Worm (Caenorhabditis elegans) whole organism, L1 larva: ENCODE data around the gene E02C12.8.

Experiments used
- C04F5.9 ChIP-seq: sonication (generic microtip); optimal IDR thresholded peaks from 2 replicates; lab custom pipeline; 2016; ENCODE audit warnings: missing genetic modification characterization, missing compliant biosample characterization
- C16A3.4 ChIP-seq: fragments of 150-350 bp; optimal IDR thresholded peaks from 2 replicates; lab custom pipeline; 2014; ENCODE audit warnings: missing biosample characterization, missing genetic modification characterization
- C34B4.2 ChIP-seq: sonication (generic microtip); optimal IDR thresholded peaks from 2 replicates; lab custom pipeline; 2017; ENCODE audit warnings: mild to moderate bottlenecking, missing genetic modification characterization, missing compliant biosample characterization
- aha-1 ChIP-seq: fragments of 150-350 bp; optimal IDR thresholded peaks from 2 replicates; lab custom pipeline; 2014; ENCODE audit warnings: missing biosample characterization, missing genetic modification characterization
- aly-2 ChIP-seq: fragments of 150-350 bp; optimal IDR thresholded peaks from 2 replicates; lab custom pipeline; 2014; ENCODE audit warnings: missing biosample characterization, missing genetic modification characterization
- ama-1 ChIP-seq: fragments of 150-350 bp; optimal IDR thresholded peaks from 2 replicates; lab custom pipeline; 2014
- blmp-1 ChIP-seq: fragments of 150-350 bp; optimal IDR thresholded peaks from 2 replicates; lab custom pipeline; 2014; ENCODE audit warnings: missing biosample characterization, missing genetic modification characterization
- ceh-63 ChIP-seq: fragments of 200-800 bp; sonication (Bioruptor generic); optimal IDR thresholded peaks from 2 replicates; lab custom pipeline; 2018; ENCODE audit warnings: mild to moderate bottlenecking, missing genetic modification characterization, missing compliant biosample characterization
- ceh-88 ChIP-seq: fragments of 200-800 bp; sonication (Bioruptor generic); IDR thresholded peaks from 2 replicates; pipeline ENCODE4 v1.3.6; 2022; ENCODE audit warnings: missing genetic modification characterization, missing compliant biosample characterization
- ceh-90 ChIP-seq: sonication (generic microtip); optimal IDR thresholded peaks from 2 replicates; lab custom pipeline; 2016; ENCODE audit warnings: missing genetic modification characterization, missing compliant biosample characterization
- dpl-1 ChIP-seq, 3 experiments: fragments of 150-350 bp in 2 of 3; sonication (generic microtip) in 1 of 3; optimal IDR thresholded peaks; 2 replicates each; lab custom pipeline; 2014 to 2017; ENCODE audit warnings: missing biosample characterization in 3 of 3, missing genetic modification characterization in 3 of 3, missing genetic modification reagents in 3 of 3
- efl-1 ChIP-seq, 4 experiments: fragments of 150-350 bp; optimal IDR thresholded peaks in 3 of 4; peaks in 1 of 4; 1 replicate in 1 of 4; 2 replicates in 3 of 4; lab custom pipeline; 2014; ENCODE audit warnings: missing biosample characterization in 2 of 4, missing genetic modification characterization in 2 of 4, missing genetic modification reagents in 2 of 4
- elt-2 ChIP-seq: sonication (generic microtip); optimal IDR thresholded peaks from 2 replicates; lab custom pipeline; 2016; ENCODE audit warnings: missing genetic modification characterization, mild to moderate bottlenecking, inconsistent platforms, missing compliant biosample characterization, missing genetic modification reagents
- elt-3 ChIP-seq, 6 experiments: fragments of 150-350 bp in 1 of 6; sonication (generic microtip); optimal IDR thresholded peaks; 2 replicates each; lab custom pipeline; 2017 to 2018; ENCODE audit warnings: missing biosample characterization in 6 of 6, missing genetic modification characterization in 6 of 6, inconsistent platforms in 1 of 6
- fkh-10 ChIP-seq: sonication (generic microtip); optimal IDR thresholded peaks from 2 replicates; lab custom pipeline; 2017; ENCODE audit warnings: missing biosample characterization, missing genetic modification reagents, missing genetic modification characterization
- fkh-8 ChIP-seq: sonication (generic microtip); optimal IDR thresholded peaks from 2 replicates; lab custom pipeline; 2016; ENCODE audit warnings: mild to moderate bottlenecking, missing genetic modification characterization, missing compliant biosample characterization
- fos-1 ChIP-seq: fragments of 150-350 bp; optimal IDR thresholded peaks from 2 replicates; lab custom pipeline; 2014; ENCODE audit warnings: missing biosample characterization, missing genetic modification characterization
- grh-1 ChIP-seq: fragments of 200-800 bp; sonication (Bioruptor generic); IDR thresholded peaks from 2 replicates; pipeline ENCODE4 v1.3.6; 2022; ENCODE audit warnings: missing genetic modification reagents, missing genetic modification characterization, missing compliant biosample characterization
- hlh-4 ChIP-seq: sonication (generic microtip); optimal IDR thresholded peaks from 2 replicates; lab custom pipeline; 2016; ENCODE audit warnings: mild to moderate bottlenecking, missing genetic modification characterization, missing compliant biosample characterization
- hpl-2 ChIP-seq: fragments of 150-350 bp; optimal IDR thresholded peaks from 2 replicates; lab custom pipeline; 2014; ENCODE audit warnings: missing biosample characterization, missing genetic modification reagents, missing genetic modification characterization
- jun-1 ChIP-seq: fragments of 150-350 bp; optimal IDR thresholded peaks from 2 replicates; lab custom pipeline; 2014; ENCODE audit warnings: missing biosample characterization, missing genetic modification reagents, missing genetic modification characterization
- lin-14 ChIP-seq: fragments of 200-800 bp; sonication (Bioruptor generic); optimal IDR thresholded peaks from 2 replicates; lab custom pipeline; 2018; ENCODE audit warnings: mild to moderate bottlenecking, missing genetic modification characterization, moderate library complexity, missing compliant biosample characterization
- mef-2 ChIP-seq: fragments of 150-350 bp; optimal IDR thresholded peaks from 2 replicates; lab custom pipeline; 2014; ENCODE audit warnings: missing biosample characterization, missing genetic modification characterization
- mep-1 ChIP-seq: fragments of 150-350 bp; optimal IDR thresholded peaks from 2 replicates; lab custom pipeline; 2014; ENCODE audit warnings: missing biosample characterization, missing genetic modification characterization
- nhr-11 ChIP-seq: fragments of 150-350 bp; optimal IDR thresholded peaks from 2 replicates; lab custom pipeline; 2014; ENCODE audit warnings: missing biosample characterization, missing genetic modification characterization
- nhr-19 ChIP-seq: fragments of 200-800 bp; sonication (Bioruptor generic); conservative IDR thresholded peaks from 2 replicates; pipeline ENCODE4 v1.3.6; 2022; ENCODE audit warnings: missing genetic modification characterization, missing compliant biosample characterization
- nhr-20 ChIP-seq: sonication (generic microtip); optimal IDR thresholded peaks from 2 replicates; lab custom pipeline; 2016; ENCODE audit warnings: mild to moderate bottlenecking, missing genetic modification characterization, missing compliant biosample characterization
- nhr-28 ChIP-seq: fragments of 150-350 bp; optimal IDR thresholded peaks from 2 replicates; lab custom pipeline; 2014; ENCODE audit warnings: missing biosample characterization, missing genetic modification characterization
- nhr-71 ChIP-seq: sonication (generic microtip); optimal IDR thresholded peaks from 2 replicates; lab custom pipeline; 2016; ENCODE audit warnings: mild to moderate bottlenecking, missing genetic modification characterization, moderate library complexity, missing compliant biosample characterization
- nhr-84 ChIP-seq: sonication (generic microtip); optimal IDR thresholded peaks from 2 replicates; lab custom pipeline; 2017; ENCODE audit warnings: missing biosample characterization, missing genetic modification characterization
- nhr-90 ChIP-seq: sonication (generic microtip); optimal IDR thresholded peaks from 2 replicates; lab custom pipeline; 2016; ENCODE audit warnings: mild to moderate bottlenecking, missing genetic modification characterization, missing compliant biosample characterization; ENCODE audit not compliant: poor library complexity
- rnt-1 ChIP-seq: sonication (generic microtip); optimal IDR thresholded peaks from 2 replicates; lab custom pipeline; 2016; ENCODE audit warnings: mild to moderate bottlenecking, missing genetic modification characterization, moderate library complexity, missing compliant biosample characterization
- snpc-4 ChIP-seq: fragments of 150-350 bp; optimal IDR thresholded peaks from 2 replicates; lab custom pipeline; 2014; ENCODE audit warnings: missing biosample characterization, missing genetic modification characterization
- snu-23 ChIP-seq: sonication (generic microtip); optimal IDR thresholded peaks from 2 replicates; lab custom pipeline; 2016; ENCODE audit warnings: missing genetic modification characterization, missing compliant biosample characterization
- sox-4 ChIP-seq: sonication (generic microtip); optimal IDR thresholded peaks from 2 replicates; lab custom pipeline; 2016; ENCODE audit warnings: missing genetic modification characterization, missing compliant biosample characterization
- sptf-1 ChIP-seq: fragments of 150-350 bp; optimal IDR thresholded peaks from 2 replicates; lab custom pipeline; 2014; ENCODE audit warnings: missing biosample characterization, missing genetic modification characterization
- sup-37 ChIP-seq: fragments of 200-800 bp; sonication (Bioruptor generic); optimal IDR thresholded peaks from 2 replicates; lab custom pipeline; 2018; ENCODE audit warnings: mild to moderate bottlenecking, missing genetic modification characterization, missing compliant biosample characterization
- unc-30 ChIP-seq: sonication (generic microtip); optimal IDR thresholded peaks from 2 replicates; lab custom pipeline; 2017; ENCODE audit warnings: missing biosample characterization, missing genetic modification characterization
- unc-86 ChIP-seq: sonication (generic microtip); optimal IDR thresholded peaks from 2 replicates; lab custom pipeline; 2016; ENCODE audit warnings: missing genetic modification characterization, missing compliant biosample characterization
- unc-98 ChIP-seq: fragments of 200-800 bp; sonication (Bioruptor generic); IDR thresholded peaks from 2 replicates; pipeline ENCODE4 v1.3.6; 2022; ENCODE audit warnings: missing genetic modification characterization, missing compliant biosample characterization
- xbp-1 ChIP-seq: sonication (generic microtip); optimal IDR thresholded peaks from 2 replicates; lab custom pipeline; 2016; ENCODE audit warnings: missing genetic modification characterization, missing compliant biosample characterization
- zip-4 ChIP-seq: fragments of 200-800 bp; sonication (Bioruptor generic); optimal IDR thresholded peaks from 2 replicates; lab custom pipeline; 2018; ENCODE audit warnings: mild to moderate bottlenecking, missing genetic modification characterization, moderate library complexity, missing compliant biosample characterization
- ztf-4 ChIP-seq: fragments of 150-350 bp; optimal IDR thresholded peaks from 2 replicates; lab custom pipeline; 2014; ENCODE audit warnings: missing biosample characterization, missing genetic modification characterization

Gene E02C12.8

DNA sequence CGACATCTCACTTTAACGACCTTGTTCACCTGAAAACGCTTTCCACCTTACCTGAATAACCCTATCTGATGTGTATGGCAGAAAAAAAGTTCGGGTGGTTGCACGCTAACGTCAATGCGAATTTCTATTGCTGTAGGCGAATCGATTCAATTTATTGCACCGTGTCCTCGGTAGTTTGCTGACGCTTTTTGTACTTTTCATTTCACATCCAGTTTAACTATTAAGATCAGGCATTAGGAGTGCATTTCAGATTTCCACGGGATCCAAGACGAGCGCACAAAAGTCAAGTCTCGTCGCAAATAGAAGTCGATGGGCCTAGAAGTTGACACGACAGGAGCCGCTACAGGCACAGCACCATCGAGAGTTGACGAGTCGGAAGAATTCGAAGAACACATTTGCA is 31.1 kb downstream of the E02C12.8 start:
- TF ChIP-seq nhr-19 (GFP tag; lab: Robert Waterston, UW), result peak; percentile 16
- peak; percentile 23; the same call in 1 of the 2 replicates for TF ChIP-seq grh-1 (GFP tag; lab: Robert Waterston, UW)

ce11 chrV:9341814-9342213 is 31.6 kb downstream of the E02C12.8 start:
- TF ChIP-seq grh-1 (GFP tag; lab: Robert Waterston, UW), result peak; percentile 37; the same call in 1 of the 2 replicates

DNA sequence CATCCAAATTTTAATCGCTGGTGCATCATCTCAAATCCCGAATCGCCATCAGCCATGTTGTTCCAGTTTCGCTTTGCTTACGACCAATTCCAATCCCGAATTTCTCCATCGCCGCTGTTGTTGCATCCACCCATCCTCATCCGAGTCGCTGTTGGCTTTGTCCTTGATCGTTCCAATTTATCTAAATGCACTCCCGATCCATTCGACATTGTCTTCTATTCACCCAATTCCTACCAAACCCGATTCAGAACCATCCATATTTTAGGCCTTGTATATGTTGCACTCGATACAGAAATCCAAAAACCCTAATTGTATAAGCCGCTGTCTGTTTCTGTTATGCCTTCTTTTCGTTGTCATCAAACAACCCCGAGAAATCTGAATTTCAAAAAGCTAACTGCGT is 33.1 kb downstream of the E02C12.8 start:
- TF ChIP-seq fkh-8 (tag; lab: Kevin White, UChicago) (no peak), nhr-19 (GFP tag; lab: Robert Waterston, UW) (peak; percentile 24; the same call in 1 of the 2 replicates), nhr-84 (no peak), dpl-1 (GFP tag; optimal IDR thresholded peaks at IDR 0.05; lab: Kevin White, UChicago) (no peak), elt-3 (tag; optimal IDR thresholded peaks at IDR 0.05; lab: Kevin White, UChicago) (no peak), nhr-11 (no peak), lin-14 (GFP tag; lab: Kevin White, UChicago) (no peak), blmp-1 (no peak), ceh-90 (no peak), rnt-1 (tag; lab: Kevin White, UChicago) (peak; percentile 20), ztf-4 (no peak), C04F5.9 (tag; lab: Kevin White, UChicago) (no peak), ama-1 (lab: Kevin White, UChicago) (no peak), C34B4.2 (tag; lab: Kevin White, UChicago) (no peak), fos-1 (no peak), sox-4 (tag; lab: Kevin White, UChicago) (no peak), nhr-90 (tag; lab: Kevin White, UChicago) (no peak), unc-30 (tag; lab: Kevin White, UChicago) (no peak), efl-1 (optimal IDR thresholded peaks at IDR 0.05; lab: Kevin White, UChicago) (no peak), efl-1 (GFP tag; optimal IDR thresholded peaks at IDR 0.05 in 1 of 2; lab: Kevin White, UChicago) (no peak), sup-37 (no peak), nhr-20 (tag; lab: Kevin White, UChicago) (no peak), mep-1 (tag; lab: Kevin White, UChicago) (no peak), mef-2 (tag; lab: Kevin White, UChicago) (no peak), nhr-71 (tag; lab: Kevin White, UChicago) (peak; percentile 23), xbp-1 (no peak), snu-23 (GFP tag; lab: Kevin White, UChicago) (no peak), elt-2 (tag; lab: Kevin White, UChicago) (no peak), grh-1 (GFP tag; lab: Robert Waterston, UW) (peak; percentile 56), hpl-2 (GFP tag; lab: Kevin White, UChicago) (no peak), aly-2 (tag; lab: Kevin White, UChicago) (no peak), jun-1 (no peak), unc-86 (tag; lab: Kevin White, UChicago) (peak; percentile 3), hlh-4 (tag; lab: Kevin White, UChicago) (no peak), snpc-4 (tag; lab: Kevin White, UChicago) (no peak), ceh-63 (GFP tag; lab: Kevin White, UChicago) (peak; percentile 23), unc-98 (GFP tag; lab: Robert Waterston, UW) (no peak), C16A3.4 (tag; lab: Kevin White, UChicago) (peak; percentile 9), zip-4 (no peak), fkh-10 (GFP tag; lab: Kevin White, UChicago) (no peak), sptf-1 (no peak), ceh-88 (GFP tag; lab: Robert Waterston, UW) (no peak), nhr-28 (tag; lab: Kevin White, UChicago) (no peak), aha-1 (tag; lab: Kevin White, UChicago) (no peak)
